Fruit fly (Drosophila melanogaster): ENCODE data around the gene CG31370.

DNA sequence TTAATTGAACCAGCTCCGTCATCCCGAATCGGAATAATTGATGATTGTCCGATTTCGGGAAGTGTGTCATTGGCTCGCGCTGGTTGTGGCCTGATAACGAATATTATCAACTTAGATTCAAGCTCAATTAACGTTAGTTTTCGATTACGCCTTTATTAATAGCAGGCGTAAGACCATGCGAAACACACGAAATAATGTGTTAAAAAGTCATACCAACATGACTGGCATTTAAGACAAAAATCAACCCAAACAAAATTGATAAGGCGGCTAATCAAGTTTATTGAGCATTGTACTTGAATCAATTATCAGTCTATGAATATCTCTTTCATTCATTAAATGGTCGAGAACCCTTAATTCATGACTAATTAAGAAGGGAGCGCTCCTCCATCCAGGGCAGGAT lies 6.9 kb downstream of the CG31370 start:
- TF ChIP-seq CG7928 (GFP tag; optimal IDR thresholded peaks at IDR 0.05) (no peak), Usf (GFP tag; optimal IDR thresholded peaks at IDR 0.05) (no peak), CG11696 (GFP tag; IDR thresholded peaks at IDR 0.05) (no peak), lbe (GFP tag; optimal IDR thresholded peaks at IDR 0.05) (no peak), CG2199 (GFP tag; IDR thresholded peaks at IDR 0.05) (no peak), CG1647 (GFP tag; optimal IDR thresholded peaks at IDR 0.05) (no peak), kah (GFP tag; optimal IDR thresholded peaks at IDR 0.05) (no peak), ap (GFP tag; IDR thresholded peaks at IDR 0.05) (no peak)

All from whole organism, embryonic.